Fruit fly (Drosophila melanogaster) whole organism, prepupa: Measurements from ENCODE around the gene CG17134.

Experiments used
- CG11902 ChIP-seq: fragments of 200-800 bp; sonication (Bioruptor generic); optimal IDR thresholded peaks from 3 replicates; lab custom pipeline; 2016; ENCODE audit warnings: missing biosample characterization, missing genetic modification characterization
- CG15336 ChIP-seq: fragments of 200-800 bp; sonication (Bioruptor generic); IDR thresholded peaks from 2 replicates; pipeline ENCODE4 v1.3.6; 2022; ENCODE audit warnings: missing biosample characterization, missing genetic modification characterization
- CG1621 ChIP-seq: fragments of 200-800 bp; sonication (Bioruptor generic); optimal IDR thresholded peaks from 3 replicates; lab custom pipeline; 2018; ENCODE audit warnings: missing biosample characterization, mild to moderate bottlenecking, missing genetic modification characterization
- CG16779 ChIP-seq: fragments of 200-800 bp; sonication (Bioruptor generic); optimal IDR thresholded peaks from 3 replicates; lab custom pipeline; 2017; ENCODE audit warnings: missing biosample characterization, mild to moderate bottlenecking, missing genetic modification characterization
- CG34406 ChIP-seq: fragments of 200-800 bp; sonication (Bioruptor generic); optimal IDR thresholded peaks from 3 replicates; lab custom pipeline; 2016; ENCODE audit warnings: missing biosample characterization, missing genetic modification characterization
- CG3919 ChIP-seq: fragments of 200-800 bp; sonication (Bioruptor generic); optimal IDR thresholded peaks from 3 replicates; lab custom pipeline; 2016; ENCODE audit warnings: missing biosample characterization, missing genetic modification characterization
- CG4318 ChIP-seq: fragments of 200-800 bp; sonication (Bioruptor generic); optimal IDR thresholded peaks from 3 replicates; lab custom pipeline; 2017; ENCODE audit warnings: missing biosample characterization, mild to moderate bottlenecking, missing genetic modification characterization
- CG6163 ChIP-seq: fragments of 200-800 bp; sonication (Bioruptor generic); IDR thresholded peaks from 3 replicates; pipeline ENCODE4 v1.3.6; 2022; ENCODE audit warnings: missing biosample characterization, missing genetic modification characterization
- CG6808 ChIP-seq: fragments of 200-800 bp; sonication (Bioruptor generic); optimal IDR thresholded peaks from 3 replicates; lab custom pipeline; 2017; ENCODE audit warnings: missing biosample characterization, missing genetic modification characterization, mild to moderate bottlenecking, moderate library complexity, missing genetic modification reagents
- CG7368 ChIP-seq: fragments of 200-800 bp; sonication (Bioruptor generic); optimal IDR thresholded peaks from 3 replicates; lab custom pipeline; 2016; ENCODE audit warnings: missing biosample characterization, missing genetic modification characterization
- CG8119 ChIP-seq: fragments of 200-800 bp; sonication (Bioruptor generic); IDR thresholded peaks from 3 replicates; pipeline ENCODE4 v1.3.6; 2022; ENCODE audit warnings: missing biosample characterization, missing genetic modification characterization
- CG8632 ChIP-seq: fragments of 200-800 bp; sonication (Bioruptor generic); optimal IDR thresholded peaks from 3 replicates; lab custom pipeline; 2016; ENCODE audit warnings: missing biosample characterization, missing genetic modification characterization
- Eip93F ChIP-seq: fragments of 200-800 bp; sonication (Bioruptor generic); optimal IDR thresholded peaks from 2 replicates; lab custom pipeline; 2016; ENCODE audit warnings: missing biosample characterization, mild to moderate bottlenecking, missing genetic modification characterization
- Ets21C ChIP-seq: fragments of 200-800 bp; sonication (Bioruptor generic); optimal IDR thresholded peaks from 3 replicates; lab custom pipeline; 2016; ENCODE audit warnings: missing biosample characterization, missing genetic modification characterization
- Hr4 ChIP-seq: fragments of 200-800 bp; sonication (Bioruptor generic); optimal IDR thresholded peaks from 3 replicates; lab custom pipeline; 2016; ENCODE audit warnings: missing biosample characterization, missing genetic modification characterization
- Lpt ChIP-seq: fragments of 200-800 bp; sonication (Bioruptor generic); optimal IDR thresholded peaks from 3 replicates; lab custom pipeline; 2016; ENCODE audit warnings: missing biosample characterization, missing genetic modification characterization
- OdsH ChIP-seq: fragments of 200-800 bp; sonication (Bioruptor generic); optimal IDR thresholded peaks from 3 replicates; lab custom pipeline; 2016; ENCODE audit warnings: missing biosample characterization, missing genetic modification characterization
- Sox102F ChIP-seq: fragments of 200-800 bp; sonication (Bioruptor generic); optimal IDR thresholded peaks from 2 replicates; lab custom pipeline; 2016; ENCODE audit warnings: missing biosample characterization, mild to moderate bottlenecking, missing genetic modification characterization
- Sox14 ChIP-seq: fragments of 200-800 bp; sonication (Bioruptor generic); optimal IDR thresholded peaks from 3 replicates; lab custom pipeline; 2016; ENCODE audit warnings: missing biosample characterization, missing genetic modification characterization
- Sox15 ChIP-seq: fragments of 200-800 bp; sonication (Bioruptor generic); optimal IDR thresholded peaks from 3 replicates; lab custom pipeline; 2016; ENCODE audit warnings: missing biosample characterization, missing genetic modification characterization
- achi ChIP-seq: fragments of 200-800 bp; sonication (Bioruptor generic); optimal IDR thresholded peaks from 3 replicates; lab custom pipeline; 2016; ENCODE audit warnings: missing biosample characterization, missing genetic modification characterization
- acj6 ChIP-seq: fragments of 200-800 bp; sonication (Bioruptor generic); optimal IDR thresholded peaks from 3 replicates; lab custom pipeline; 2016; ENCODE audit warnings: missing biosample characterization, missing genetic modification characterization
- cyc ChIP-seq: fragments of 200-800 bp; sonication (Bioruptor generic); optimal IDR thresholded peaks from 3 replicates; lab custom pipeline; 2016; ENCODE audit warnings: missing biosample characterization, missing genetic modification characterization
- dac ChIP-seq: fragments of 200-800 bp; sonication (Bioruptor generic); optimal IDR thresholded peaks from 2 replicates; lab custom pipeline; 2017; ENCODE audit warnings: missing biosample characterization, mild to moderate bottlenecking, missing genetic modification characterization
- dsx ChIP-seq: fragments of 200-800 bp; optimal IDR thresholded peaks from 3 replicates; lab custom pipeline; 2019; ENCODE audit warnings: missing biosample characterization, mild to moderate bottlenecking, missing genetic modification characterization, moderate library complexity; ENCODE audit not compliant: poor library complexity, severe bottlenecking
- eg ChIP-seq: fragments of 200-800 bp; sonication (Bioruptor generic); IDR thresholded peaks from 3 replicates; pipeline ENCODE4 v1.3.6; 2022; ENCODE audit warnings: missing biosample characterization, missing genetic modification characterization
- fd85E ChIP-seq: fragments of 200-800 bp; sonication (Bioruptor generic); optimal IDR thresholded peaks from 3 replicates; lab custom pipeline; 2016; ENCODE audit warnings: missing biosample characterization, missing genetic modification characterization
- fkh ChIP-seq: fragments of 200-800 bp; sonication (Bioruptor generic); optimal IDR thresholded peaks from 3 replicates; lab custom pipeline; 2017; ENCODE audit warnings: missing biosample characterization, mild to moderate bottlenecking, missing genetic modification characterization, moderate library complexity
- lz ChIP-seq: fragments of 200-800 bp; sonication (Bioruptor generic); optimal IDR thresholded peaks from 3 replicates; lab custom pipeline; 2016; ENCODE audit warnings: missing biosample characterization, missing genetic modification characterization
- pdm3 ChIP-seq: fragments of 200-800 bp; sonication (Bioruptor generic); optimal IDR thresholded peaks from 3 replicates; lab custom pipeline; 2016; ENCODE audit warnings: missing biosample characterization, missing genetic modification characterization
- salr ChIP-seq, 2 experiments: fragments of 200-800 bp; sonication (Bioruptor generic); optimal IDR thresholded peaks; 3 replicates each; lab custom pipeline; 2016 to 2018; ENCODE audit warnings: missing biosample characterization in 2 of 2, missing genetic modification characterization in 2 of 2, mild to moderate bottlenecking in 1 of 2
- spab ChIP-seq: fragments of 200-800 bp; sonication (Bioruptor generic); optimal IDR thresholded peaks from 2 replicates; lab custom pipeline; 2017; ENCODE audit warnings: missing biosample characterization, mild to moderate bottlenecking, missing genetic modification characterization, missing genetic modification reagents
- svp ChIP-seq: fragments of 200-800 bp; sonication (Bioruptor generic); peaks from one replicate; lab custom pipeline; 2016; ENCODE audit warnings: missing biosample characterization, missing genetic modification characterization
- vri ChIP-seq: fragments of 200-800 bp; sonication (Bioruptor generic); optimal IDR thresholded peaks from 3 replicates; lab custom pipeline; 2016; ENCODE audit warnings: missing biosample characterization, mild to moderate bottlenecking, missing genetic modification characterization

The CG17134 gene

dm6 chr2L:10841619-10842018 lies 21.1 kb downstream of the CG17134 start:
- TF ChIP-seq CG15336 (no peak), OdsH (GFP tag; lab: Kevin White, UChicago) (no peak), Hr4 (no peak), Ets21C (GFP tag; lab: Kevin White, UChicago) (no peak), fd85E (GFP tag; lab: Kevin White, UChicago) (no peak), CG1621 (tag; lab: Kevin White, UChicago) (no peak), eg (no peak), CG6808 (GFP tag; lab: Kevin White, UChicago) (no peak), cyc (GFP tag; lab: Kevin White, UChicago) (no peak), CG34406 (GFP tag; lab: Kevin White, UChicago) (no peak), CG16779 (no peak), lz (GFP tag; lab: Kevin White, UChicago) (no peak), CG8119 (GFP tag; lab: Robert Waterston, UW) (no peak), pdm3 (no peak), dac (GFP tag; lab: Kevin White, UChicago) (no peak), fkh (no peak), Lpt (GFP tag; lab: Kevin White, UChicago) (no peak), CG7368 (GFP tag; lab: Kevin White, UChicago) (no peak), Sox102F (no peak)

DNA sequence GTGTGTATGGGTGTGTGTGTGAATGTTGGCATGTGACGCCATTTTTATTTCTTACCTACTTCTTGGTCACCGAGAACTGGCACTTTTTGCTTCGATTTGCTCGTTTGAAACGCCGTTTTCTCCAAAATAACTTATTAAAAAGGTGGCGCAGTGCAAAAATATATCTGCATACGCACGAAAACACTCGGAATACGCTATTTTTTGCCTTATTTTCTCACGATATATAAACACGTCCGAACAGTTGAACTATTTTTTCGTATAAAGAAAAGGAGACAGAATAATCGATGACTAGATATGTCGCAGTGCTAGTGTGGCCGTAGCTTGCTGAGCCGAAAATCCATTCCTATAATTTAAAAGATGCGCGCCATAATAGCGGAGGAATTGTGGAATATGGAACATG lies 21.8 kb downstream of the CG17134 start, which contains the start of gene CG6700:
TSS of gene CG6700 (minus strand) at position 272 of the 400 bp plus-strand sequence.
- TF ChIP-seq vri (GFP tag; lab: Kevin White, UChicago) (peak; percentile 42), Sox14 (peak; percentile 70), fd85E (GFP tag; lab: Kevin White, UChicago) (peak; percentile 8), cyc (GFP tag; lab: Kevin White, UChicago) (no peak), svp (GFP tag; lab: Kevin White, UChicago) (peak; percentile 74)
- TF ChIP-seq, all 60 proteins: peak for 4

DNA sequence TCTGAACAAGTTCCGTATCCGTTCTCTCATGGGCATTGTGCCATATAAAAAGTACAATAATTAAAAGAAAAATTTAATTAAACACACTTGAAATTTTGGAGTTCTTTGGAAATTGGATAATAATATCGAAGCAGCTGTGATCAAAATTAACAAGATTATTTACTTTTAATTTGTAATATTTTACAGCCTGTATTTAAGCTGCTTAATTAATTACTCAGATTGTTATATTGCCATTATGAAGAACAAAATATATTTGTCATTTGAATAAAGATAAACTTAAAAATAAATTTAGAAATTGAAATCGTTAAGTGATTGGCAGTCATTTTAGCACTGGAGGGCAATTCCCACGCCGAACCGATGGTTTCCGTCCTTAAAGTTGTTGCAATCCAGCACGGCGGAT lies 25.1 kb downstream of the CG17134 start, which contains the start of the genes CG17139 and CG17140:
TSS of gene CG17139 (minus strand) at position 101 of the 400 bp plus-strand sequence.
TSS of gene CG17140 (minus strand) at position 101 of the 400 bp plus-strand sequence.
- TF ChIP-seq CG7368 (GFP tag; lab: Kevin White, UChicago), result no peak
- TF ChIP-seq CG1621 (tag; lab: Kevin White, UChicago), result no peak
- TF ChIP-seq CG8632 (GFP tag; lab: Kevin White, UChicago), result no peak
- no peak for TF ChIP-seq Sox15
- no peak for TF ChIP-seq CG4318 (GFP tag; lab: Kevin White, UChicago)
- no peak for TF ChIP-seq achi (GFP tag; lab: Kevin White, UChicago)
- no peak for TF ChIP-seq CG11902 (GFP tag; lab: Kevin White, UChicago)
- no peak for TF ChIP-seq acj6 (GFP tag; lab: Kevin White, UChicago)
- TF ChIP-seq CG3919 (GFP tag; lab: Kevin White, UChicago), result no peak
- TF ChIP-seq dsx (GFP tag; lab: Kevin White, UChicago), result no peak
- no peak for TF ChIP-seq cyc (GFP tag; lab: Kevin White, UChicago)
- no peak for TF ChIP-seq Ets21C (GFP tag; lab: Kevin White, UChicago)
- no peak for TF ChIP-seq CG34406 (GFP tag; lab: Kevin White, UChicago)
- no peak for TF ChIP-seq spab
- no peak for TF ChIP-seq Sox102F
- TF ChIP-seq salr (GFP tag; optimal IDR thresholded peaks at IDR 0.05; lab: Kevin White, UChicago), result no peak
- TF ChIP-seq svp (GFP tag; lab: Kevin White, UChicago), result no peak
- TF ChIP-seq vri (GFP tag; lab: Kevin White, UChicago), result no peak

dm6 chr2L:10846944-10847343 lies 26.4 kb downstream of the CG17134 start, which contains the start of gene Porin2:
Gene Porin2, minus strand, starts transcription at chr2L:10847044.
- TF ChIP-seq CG6163 (GFP tag; lab: Robert Waterston, UW) (no peak), spab (no peak), fkh (no peak), Eip93F (GFP tag; lab: Kevin White, UChicago) (no peak)
